Worm (Caenorhabditis elegans): ENCODE data around the gene srh-140.

The srh-140 gene

DNA sequence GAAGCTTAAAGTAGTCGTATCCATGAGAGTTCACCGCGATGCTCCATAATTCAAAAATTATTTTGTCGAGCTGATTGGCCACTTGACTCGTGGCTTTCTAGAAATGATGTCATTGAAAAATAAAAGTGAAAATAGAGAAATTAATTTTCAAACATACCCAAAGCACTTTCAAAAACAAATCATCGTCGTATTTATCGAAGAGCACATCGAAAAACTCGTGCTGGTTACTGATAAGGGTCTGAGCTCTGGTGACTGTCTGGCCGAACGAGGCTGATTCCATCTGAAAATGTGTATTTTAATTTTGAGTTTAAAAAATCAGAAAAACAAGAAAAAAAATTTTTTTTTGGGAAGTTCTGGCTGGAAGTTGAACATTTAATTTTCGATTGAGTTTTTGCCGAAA is 9.6 kb upstream of the srh-140 start (continued):
- no peak for TF ChIP-seq nfya-1 (tag; optimal IDR thresholded peaks at IDR 0.05)

ce11 chrV:15715636-15716035 is 6.4 kb upstream of the srh-140 start:
- TF ChIP-seq madf-2 (tag; optimal IDR thresholded peaks at IDR 0.05): no peak
- no peak for TF ChIP-seq dve-1 (tag; optimal IDR thresholded peaks at IDR 0.05)
- TF ChIP-seq unc-3 (GFP tag; conservative IDR thresholded peaks at IDR 0.05): no peak
- TF ChIP-seq unc-3 (tag; optimal IDR thresholded peaks at IDR 0.05): no peak
- TF ChIP-seq ahr-1 (tag; optimal IDR thresholded peaks at IDR 0.05): no peak
- no peak for TF ChIP-seq hlh-13 (GFP tag; optimal IDR thresholded peaks at IDR 0.05)
- TF ChIP-seq nfya-1 (tag; optimal IDR thresholded peaks at IDR 0.05): no peak
- no peak for TF ChIP-seq ceh-22 (tag; optimal IDR thresholded peaks at IDR 0.05)
- TF ChIP-seq ama-1 (optimal IDR thresholded peaks at IDR 0.05): no peak
- no peak for TF ChIP-seq hlh-8 (tag; optimal IDR thresholded peaks at IDR 0.05)
- no peak for TF ChIP-seq K02D7.2 (tag; optimal IDR thresholded peaks at IDR 0.05)
- no peak for TF ChIP-seq ets-4 (tag; optimal IDR thresholded peaks at IDR 0.05)
- no peak for TF ChIP-seq npax-4 (tag; optimal IDR thresholded peaks at IDR 0.05)
- TF ChIP-seq nhr-232 (tag; optimal IDR thresholded peaks at IDR 0.05): no peak

DNA sequence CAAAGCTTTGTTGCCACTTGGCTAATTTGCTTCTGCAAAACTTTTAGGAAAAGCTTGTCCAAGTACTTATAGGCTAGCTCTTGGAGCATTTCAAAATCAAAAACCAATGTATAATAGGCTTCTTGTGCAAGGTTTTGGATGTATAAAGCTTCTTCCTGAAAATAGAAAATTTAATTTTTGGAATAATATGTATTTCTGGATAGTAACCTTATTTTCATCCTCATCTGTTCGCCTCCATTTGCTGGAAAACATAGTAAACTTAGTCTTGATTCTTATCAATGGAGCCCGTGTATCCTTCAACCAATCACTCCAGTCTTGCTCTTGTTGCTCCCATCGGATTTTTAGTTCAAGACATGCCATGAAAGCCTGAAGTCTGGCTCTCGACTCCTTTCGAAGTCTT is 5.3 kb upstream of the srh-140 start, which contains the start of gene Y6E2A.4:
Gene Y6E2A.4, minus strand, starts transcription at position 101 of the 400 bp plus-strand sequence.
- TF ChIP-seq fkh-6 (tag; optimal IDR thresholded peaks at IDR 0.05) (no peak), unc-3 (GFP tag; conservative IDR thresholded peaks at IDR 0.05) (no peak), unc-3 (tag; optimal IDR thresholded peaks at IDR 0.05) (no peak), ttx-3 (tag; optimal IDR thresholded peaks at IDR 0.05) (no peak), ceh-14 (tag; optimal IDR thresholded peaks at IDR 0.05) (no peak), C38D4.7 (GFP tag; optimal IDR thresholded peaks at IDR 0.05) (no peak), dmd-4 (tag; optimal IDR thresholded peaks at IDR 0.05; ENCODE audit: borderline replicate concordance) (no peak), rnt-1 (tag; optimal IDR thresholded peaks at IDR 0.05) (no peak), ceh-24 (tag; optimal IDR thresholded peaks at IDR 0.05) (no peak), ceh-2 (tag; optimal IDR thresholded peaks at IDR 0.05) (no peak)

- TF ChIP-seq ceh-45 (GFP tag; IDR thresholded peaks at IDR 0.05) (no peak), eyg-1 (tag; optimal IDR thresholded peaks at IDR 0.05) (no peak), madf-2 (tag; optimal IDR thresholded peaks at IDR 0.05) (no peak), pqm-1 (tag; optimal IDR thresholded peaks at IDR 0.05) (no peak), dmd-4 (tag; optimal IDR thresholded peaks at IDR 0.05; ENCODE audit: borderline replicate concordance) (no peak), pag-3 (tag; optimal IDR thresholded peaks at IDR 0.05; ENCODE audit: borderline replicate concordance) (no peak), nfya-1 (tag; optimal IDR thresholded peaks at IDR 0.05) (no peak), lim-6 (tag; optimal IDR thresholded peaks at IDR 0.05) (no peak), gmeb-2 (tag; optimal IDR thresholded peaks at IDR 0.05) (no peak), C38D4.7 (GFP tag; optimal IDR thresholded peaks at IDR 0.05) (no peak), nhr-232 (tag; optimal IDR thresholded peaks at IDR 0.05) (no peak), dve-1 (tag; optimal IDR thresholded peaks at IDR 0.05) (no peak), tbx-7 (tag; optimal IDR thresholded peaks at IDR 0.05) (no peak), pha-2 (tag; optimal IDR thresholded peaks at IDR 0.05) (no peak), ceh-2 (tag; optimal IDR thresholded peaks at IDR 0.05) (no peak), pax-1 (tag; optimal IDR thresholded peaks at IDR 0.05) (no peak), ceh-14 (tag; optimal IDR thresholded peaks at IDR 0.05) (no peak), npax-4 (tag; optimal IDR thresholded peaks at IDR 0.05) (no peak)
Measured at ce11 chrV:15718562-15718961, 3.4 kb upstream of the srh-140 start, which contains the start of gene Y6E2A.5. Y6E2A.5 (minus strand) TSS chrV:15718662.

DNA sequence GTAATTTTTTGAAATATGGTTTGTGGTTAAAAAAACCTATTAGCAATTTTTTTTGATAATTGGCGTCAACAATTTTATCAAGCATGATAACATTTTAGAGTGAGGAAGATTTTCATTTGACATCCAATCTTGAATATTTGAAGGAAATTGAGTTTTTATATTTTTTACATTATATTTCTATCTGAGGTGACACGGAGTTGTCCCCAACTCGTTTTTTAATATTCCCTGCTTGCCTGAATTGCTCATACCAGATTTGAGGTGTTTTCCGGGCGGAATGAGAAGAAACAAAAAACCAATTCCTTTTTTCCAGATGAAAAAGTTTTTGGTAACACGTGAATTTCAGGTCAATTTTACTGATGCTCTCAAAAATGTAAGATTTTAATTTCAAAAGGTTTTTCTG is 2.4 kb upstream of the srh-140 start, which contains the start of gene Y6E2A.7:
Gene Y6E2A.7, plus strand, starts transcription at position 301 of the 400 bp plus-strand sequence.
- TF ChIP-seq ceh-18 (tag; optimal IDR thresholded peaks at IDR 0.05): no peak
- no peak for TF ChIP-seq unc-42 (tag; optimal IDR thresholded peaks at IDR 0.05)
- no peak for TF ChIP-seq hlh-15 (tag; optimal IDR thresholded peaks at IDR 0.05)
- TF ChIP-seq ceh-6 (GFP tag; optimal IDR thresholded peaks at IDR 0.05): no peak
- TF ChIP-seq pha-4 (tag; optimal IDR thresholded peaks at IDR 0.05): no peak
- no peak for TF ChIP-seq fkh-6 (tag; optimal IDR thresholded peaks at IDR 0.05)
- TF ChIP-seq ceh-19 (GFP tag; optimal IDR thresholded peaks at IDR 0.05): no peak
- no peak for TF ChIP-seq dmd-4 (tag; optimal IDR thresholded peaks at IDR 0.05; ENCODE audit: borderline replicate concordance)
- TF ChIP-seq zip-5 (tag; optimal IDR thresholded peaks at IDR 0.05): no peak
- no peak for TF ChIP-seq ceh-14 (tag; optimal IDR thresholded peaks at IDR 0.05)

All from whole organism, late embryonic.